Worm (Caenorhabditis elegans) whole organism, L2 larva: Measurements from ENCODE around the gene F36H5.14.
A peak's percentile ranks its signal among the peaks of the same experiment; 100 is the strongest.
"Not testable (repeated sequence)": the region's sequence is repeated elsewhere in the genome, so short reads cannot be mapped to it uniquely, and the experiment has no call there.

Source experiments
- C34F6.9 ChIP-seq: fragments of 150-350 bp; optimal IDR thresholded peaks from 2 replicates; lab custom pipeline; 2014; ENCODE audit warnings: missing biosample characterization, missing genetic modification characterization
- R02D3.7 ChIP-seq: fragments of 150-350 bp; optimal IDR thresholded peaks from 2 replicates; lab custom pipeline; 2014; ENCODE audit warnings: missing biosample characterization, missing genetic modification characterization
- ZK546.5 ChIP-seq: sonication (generic microtip); optimal IDR thresholded peaks from 2 replicates; lab custom pipeline; 2017; ENCODE audit warnings: missing biosample characterization, missing genetic modification characterization
- alr-1 ChIP-seq: fragments of 150-350 bp; optimal IDR thresholded peaks from 2 replicates; lab custom pipeline; 2014; ENCODE audit warnings: missing biosample characterization, missing genetic modification characterization
- aly-2 ChIP-seq: fragments of 150-350 bp; optimal IDR thresholded peaks from 2 replicates; lab custom pipeline; 2014; ENCODE audit warnings: missing biosample characterization, missing genetic modification characterization
- ama-1 ChIP-seq: fragments of 150-350 bp; optimal IDR thresholded peaks from 2 replicates; lab custom pipeline; 2018; ENCODE audit warnings: inconsistent platforms
- blmp-1 ChIP-seq: sonication (generic microtip); optimal IDR thresholded peaks from 2 replicates; lab custom pipeline; 2017; ENCODE audit warnings: missing genetic modification characterization, mild to moderate bottlenecking, missing compliant biosample characterization, antibody characterized with exemption, moderate library complexity; ENCODE audit not compliant: insufficient read depth
- ceh-16 ChIP-seq: fragments of 150-350 bp; optimal IDR thresholded peaks from 2 replicates; lab custom pipeline; 2014; ENCODE audit warnings: missing biosample characterization, missing genetic modification characterization
- ceh-82 ChIP-seq: fragments of 150-350 bp; optimal IDR thresholded peaks from 2 replicates; lab custom pipeline; 2014; ENCODE audit warnings: missing biosample characterization, missing genetic modification characterization
- crh-2 ChIP-seq: sonication (generic microtip); optimal IDR thresholded peaks from 2 replicates; lab custom pipeline; 2017; ENCODE audit warnings: missing biosample characterization, missing genetic modification characterization
- dmd-4 ChIP-seq: sonication (generic microtip); optimal IDR thresholded peaks from 2 replicates; lab custom pipeline; 2017; ENCODE audit warnings: missing biosample characterization, missing genetic modification characterization
- elt-1 ChIP-seq: fragments of 150-350 bp; optimal IDR thresholded peaks from 2 replicates; lab custom pipeline; 2014; ENCODE audit warnings: missing biosample characterization, missing genetic modification characterization
- elt-3 ChIP-seq: sonication (generic microtip); optimal IDR thresholded peaks from 2 replicates; lab custom pipeline; 2017; ENCODE audit warnings: missing biosample characterization, missing genetic modification characterization
- fos-1 ChIP-seq: fragments of 150-350 bp; optimal IDR thresholded peaks from 2 replicates; lab custom pipeline; 2014; ENCODE audit warnings: missing biosample characterization, missing genetic modification characterization
- gmeb-1 ChIP-seq: fragments of 150-350 bp; optimal IDR thresholded peaks from 2 replicates; lab custom pipeline; 2014; ENCODE audit warnings: missing biosample characterization, missing genetic modification characterization
- lin-13 ChIP-seq: fragments of 150-350 bp; optimal IDR thresholded peaks from 2 replicates; lab custom pipeline; 2014; ENCODE audit warnings: missing biosample characterization, missing genetic modification reagents, missing genetic modification characterization
- lin-39 ChIP-seq: fragments of 150-350 bp; optimal IDR thresholded peaks from 2 replicates; lab custom pipeline; 2014; ENCODE audit warnings: missing biosample characterization, missing genetic modification reagents, missing genetic modification characterization
- mab-5 ChIP-seq: fragments of 150-350 bp; optimal IDR thresholded peaks from 2 replicates; lab custom pipeline; 2014; ENCODE audit warnings: missing biosample characterization, missing genetic modification characterization
- mbf-1 ChIP-seq: sonication (generic microtip); optimal IDR thresholded peaks from 2 replicates; lab custom pipeline; 2017; ENCODE audit warnings: missing biosample characterization, missing genetic modification characterization
- mdl-1 ChIP-seq, 2 experiments: fragments of 150-350 bp in 1 of 2; sonication (generic microtip) in 1 of 2; optimal IDR thresholded peaks; 2 replicates each; lab custom pipeline; 2017; ENCODE audit warnings: missing biosample characterization in 2 of 2, missing genetic modification characterization in 2 of 2
- nhr-10 ChIP-seq: sonication (generic microtip); optimal IDR thresholded peaks from 2 replicates; lab custom pipeline; 2017; ENCODE audit warnings: missing biosample characterization, missing genetic modification characterization
- nhr-11 ChIP-seq: fragments of 150-350 bp; optimal IDR thresholded peaks from 2 replicates; lab custom pipeline; 2014; ENCODE audit warnings: missing biosample characterization, missing genetic modification characterization
- nhr-12 ChIP-seq: fragments of 150-350 bp; optimal IDR thresholded peaks from 2 replicates; lab custom pipeline; 2014; ENCODE audit warnings: missing biosample characterization, missing genetic modification characterization
- nhr-129 ChIP-seq: fragments of 150-350 bp; optimal IDR thresholded peaks from 2 replicates; lab custom pipeline; 2014; ENCODE audit warnings: missing biosample characterization, missing genetic modification characterization
- nhr-23 ChIP-seq: fragments of 150-350 bp; optimal IDR thresholded peaks from 2 replicates; lab custom pipeline; 2014; ENCODE audit warnings: missing biosample characterization, missing genetic modification reagents, missing genetic modification characterization
- nhr-237 ChIP-seq: fragments of 150-350 bp; optimal IDR thresholded peaks from 2 replicates; lab custom pipeline; 2014; ENCODE audit warnings: missing biosample characterization, missing genetic modification characterization
- nhr-6 ChIP-seq: fragments of 150-350 bp; optimal IDR thresholded peaks from 2 replicates; lab custom pipeline; 2014; ENCODE audit warnings: missing biosample characterization, missing genetic modification characterization
- sem-4 ChIP-seq: fragments of 150-350 bp; optimal IDR thresholded peaks from 2 replicates; lab custom pipeline; 2014; ENCODE audit warnings: missing biosample characterization, missing genetic modification reagents, missing genetic modification characterization
- skn-1 ChIP-seq: sonication (generic microtip); optimal IDR thresholded peaks from 2 replicates; lab custom pipeline; 2017; ENCODE audit warnings: missing biosample characterization, missing genetic modification characterization
- sma-9 ChIP-seq, 2 experiments: fragments of 150-350 bp in 1 of 2; sonication (generic microtip) in 1 of 2; optimal IDR thresholded peaks; 2 replicates each; lab custom pipeline; 2014 to 2016; ENCODE audit warnings: missing genetic modification characterization in 2 of 2, mild to moderate bottlenecking in 1 of 2, missing biosample characterization in 1 of 2, missing compliant biosample characterization in 1 of 2, missing genetic modification reagents in 1 of 2, moderate library complexity in 1 of 2
- snpc-4 ChIP-seq: fragments of 150-350 bp; optimal IDR thresholded peaks from 2 replicates; lab custom pipeline; 2014; ENCODE audit warnings: missing biosample characterization, missing genetic modification characterization
- unc-39 ChIP-seq: fragments of 150-350 bp; optimal IDR thresholded peaks from 2 replicates; lab custom pipeline; 2014; ENCODE audit warnings: missing biosample characterization, missing genetic modification characterization
- unc-55 ChIP-seq: fragments of 150-350 bp; sonication (generic microtip); optimal IDR thresholded peaks from 3 replicates; lab custom pipeline; 2014; ENCODE audit warnings: missing biosample characterization, missing genetic modification reagents, missing genetic modification characterization
- unc-62 ChIP-seq: fragments of 150-350 bp; optimal IDR thresholded peaks from 2 replicates; lab custom pipeline; 2014; ENCODE audit warnings: missing biosample characterization, missing genetic modification reagents, missing genetic modification characterization
- zag-1 ChIP-seq: fragments of 150-350 bp; optimal IDR thresholded peaks from 2 replicates; lab custom pipeline; 2014; ENCODE audit warnings: missing biosample characterization, missing genetic modification characterization
- ztf-1 ChIP-seq: fragments of 200-800 bp; sonication (Bioruptor generic); conservative IDR thresholded peaks from 2 replicates; pipeline ENCODE4 v1.3.6; 2022; ENCODE audit warnings: missing genetic modification characterization, missing compliant biosample characterization
- ztf-4 ChIP-seq: fragments of 150-350 bp; optimal IDR thresholded peaks from 2 replicates; lab custom pipeline; 2014; ENCODE audit warnings: missing biosample characterization, missing genetic modification characterization

Gene F36H5.14

ce11 chrII:1775234-1775633 lies at the start of gene F36H5.14:
Gene F36H5.14, plus strand, starts transcription at chrII:1775534.
- TF ChIP-seq alr-1, nhr-10, nhr-6 (tag; lab: Kevin White, UChicago): not testable (repeated sequence)

- no peak for TF ChIP-seq zag-1 (tag; lab: Kevin White, UChicago)
Observed at ce11 chrII:1725735-1726134, 49.6 kb upstream of the F36H5.14 start, which contains the start of gene F45C12.17. Gene F45C12.17, plus strand, starts transcription at chrII:1726111.

ce11 chrII:1728253-1728652 lies 47.1 kb upstream of the F36H5.14 start, which contains the start of gene btb-9:
Gene btb-9, plus strand, starts transcription at chrII:1728506.
- no peak for TF ChIP-seq snpc-4
- no peak for TF ChIP-seq blmp-1 (tag; lab: Kevin White, UChicago)
- peak; percentile 87 for TF ChIP-seq fos-1
- TF ChIP-seq crh-2 (tag; lab: Kevin White, UChicago) = peak; percentile 41
- no peak for TF ChIP-seq lin-13 (GFP tag; lab: Kevin White, UChicago)
- no peak for TF ChIP-seq unc-39
- TF ChIP-seq gmeb-1 (tag; lab: Kevin White, UChicago) = no peak

- TF ChIP-seq nhr-23 (tag; lab: Kevin White, UChicago) (no peak), C34F6.9 (no peak), skn-1 (no peak), ZK546.5 (tag; lab: Kevin White, UChicago) (no peak), R02D3.7 (tag; lab: Kevin White, UChicago) (no peak), lin-39 (tag; lab: Kevin White, UChicago) (no peak), elt-1 (tag; lab: Kevin White, UChicago) (no peak), mbf-1 (tag; lab: Kevin White, UChicago) (no peak), unc-62 (GFP tag; lab: Kevin White, UChicago) (no peak), crh-2 (tag; lab: Kevin White, UChicago) (no peak), fos-1 (no peak), aly-2 (tag; lab: Kevin White, UChicago) (no peak), ztf-4 (no peak), sma-9 (GFP tag; optimal IDR thresholded peaks at IDR 0.05; lab: Kevin White, UChicago) (no peak), sma-9 (tag; optimal IDR thresholded peaks at IDR 0.05; lab: Kevin White, UChicago) (no peak), mab-5 (tag; lab: Kevin White, UChicago) (no peak), dmd-4 (no peak)
Observed at ce11 chrII:1730103-1730502, 45.2 kb upstream of the F36H5.14 start, which contains the start of gene ceh-81. Gene ceh-81, plus strand, starts transcription at chrII:1730403.

ce11 chrII:1731932-1732331 lies 43.4 kb upstream of the F36H5.14 start, which contains the start of gene ceh-82:
Gene ceh-82, plus strand, starts transcription at chrII:1732232.
- TF ChIP-seq crh-2 (tag; lab: Kevin White, UChicago) (no peak), nhr-10 (tag; lab: Kevin White, UChicago) (no peak), unc-62 (GFP tag; lab: Kevin White, UChicago) (no peak), elt-3 (tag; lab: Kevin White, UChicago) (no peak), ztf-1 (no peak), unc-55 (GFP tag; lab: Kevin White, UChicago) (no peak), nhr-237 (tag; lab: Kevin White, UChicago) (no peak), nhr-12 (tag; lab: Kevin White, UChicago) (no peak), ama-1 (lab: Kevin White, UChicago) (no peak), sem-4 (tag; lab: Kevin White, UChicago) (no peak)

ce11 chrII:1735145-1735544 lies 40.2 kb upstream of the F36H5.14 start:
- TF ChIP-seq ztf-1 = no peak
- no peak for TF ChIP-seq lin-39 (tag; lab: Kevin White, UChicago)
- TF ChIP-seq ceh-16 (tag; lab: Kevin White, UChicago) = no peak
- TF ChIP-seq mab-5 (tag; lab: Kevin White, UChicago) = no peak
- no peak for TF ChIP-seq ceh-82
- no peak for TF ChIP-seq nhr-11 (tag; lab: Kevin White, UChicago)
- no peak for TF ChIP-seq gmeb-1 (tag; lab: Kevin White, UChicago)
- TF ChIP-seq crh-2 (tag; lab: Kevin White, UChicago) = no peak
- no peak for TF ChIP-seq ama-1 (lab: Kevin White, UChicago)
- no peak for TF ChIP-seq nhr-129
- no peak for TF ChIP-seq skn-1
- TF ChIP-seq ztf-4 = no peak
- TF ChIP-seq sem-4 (tag; lab: Kevin White, UChicago) = no peak
- TF ChIP-seq dmd-4 = no peak
- TF ChIP-seq elt-3 (tag; lab: Kevin White, UChicago) = no peak
- no peak for TF ChIP-seq unc-62 (GFP tag; lab: Kevin White, UChicago)
- TF ChIP-seq mdl-1 (tag; optimal IDR thresholded peaks at IDR 0.05; lab: Kevin White, UChicago) = no peak
- no peak for TF ChIP-seq elt-1 (tag; lab: Kevin White, UChicago)
- TF ChIP-seq blmp-1 (tag; lab: Kevin White, UChicago) = no peak
